Worm (Caenorhabditis elegans) whole organism, L4/young adult: ENCODE measurements around the gene Y82E9BR.17.

ENCODE experiments used
- W03F9.2 ChIP-seq: fragments of 150-350 bp; optimal IDR thresholded peaks from 2 replicates; lab custom pipeline; 2014; ENCODE audit warnings: missing biosample characterization, missing genetic modification characterization
- dao-5 ChIP-seq: sonication (generic microtip); optimal IDR thresholded peaks from 2 replicates; lab custom pipeline; 2016; ENCODE audit warnings: missing genotype, missing genetic modification characterization, moderate library complexity, missing compliant biosample characterization
- him-1 ChIP-seq: sonication (generic microtip); optimal IDR thresholded peaks from 2 replicates; lab custom pipeline; 2016; ENCODE audit warnings: missing genotype, missing genetic modification reagents, missing genetic modification characterization, missing compliant biosample characterization

ce11 chrIII:1456859-1457258 is 1.3 kb upstream of the Y82E9BR.17 start:
- TF ChIP-seq him-1 (tag; lab: Kevin White, UChicago) (no peak), dao-5 (tag; lab: Kevin White, UChicago) (no peak), W03F9.2 (tag; lab: Kevin White, UChicago) (no peak)
